Fruit fly (Drosophila melanogaster) whole organism, embryonic: Measurements from ENCODE around the gene CNPYb.

Source experiments
- Ada2b ChIP-seq: fragments of 200-800 bp; sonication (Bioruptor generic); IDR thresholded peaks from 2 replicates; pipeline ENCODE4 v1.3.6; 2022; ENCODE audit warnings: missing biosample characterization, missing genetic modification characterization
- Antp ChIP-seq: fragments of 200-800 bp; sonication (Bioruptor generic); optimal IDR thresholded peaks from 3 replicates; lab custom pipeline; 2016; ENCODE audit warnings: missing biosample characterization, missing genetic modification characterization
- CG11560 ChIP-seq: fragments of 200-800 bp; sonication (Bioruptor generic); IDR thresholded peaks from 3 replicates; pipeline ENCODE4 v1.3.6; 2022; ENCODE audit warnings: missing biosample characterization, missing genetic modification characterization
- CG12236 ChIP-seq: fragments of 200-800 bp; sonication (Bioruptor generic); optimal IDR thresholded peaks from 2 replicates; lab custom pipeline; 2016; ENCODE audit warnings: missing biosample characterization, missing genetic modification characterization
- CG12744 ChIP-seq: fragments of 200-800 bp; sonication (Bioruptor generic); optimal IDR thresholded peaks from 2 replicates; lab custom pipeline; 2016; ENCODE audit warnings: missing biosample characterization, missing genetic modification characterization
- CG14050 ChIP-seq: fragments of 200-800 bp; sonication (Bioruptor generic); IDR thresholded peaks from 3 replicates; pipeline ENCODE4 v1.3.6; 2022; ENCODE audit warnings: missing biosample characterization, missing genetic modification characterization
- CG14667 ChIP-seq: fragments of 200-800 bp; sonication (Bioruptor generic); IDR thresholded peaks from 2 replicates; pipeline ENCODE4 v1.3.6; 2022; ENCODE audit warnings: missing biosample characterization, missing genetic modification characterization
- CG15514 ChIP-seq: fragments of 200-800 bp; sonication (Bioruptor generic); optimal IDR thresholded peaks from 3 replicates; lab custom pipeline; 2017; ENCODE audit warnings: missing biosample characterization, missing genetic modification characterization, mild to moderate bottlenecking, moderate library complexity, missing genetic modification reagents
- CG1647 ChIP-seq: fragments of 200-800 bp; sonication (Bioruptor generic); optimal IDR thresholded peaks from 3 replicates; lab custom pipeline; 2016; ENCODE audit warnings: missing biosample characterization, missing genetic modification characterization
- CG17186 ChIP-seq: fragments of 200-800 bp; sonication (Bioruptor generic); optimal IDR thresholded peaks from 3 replicates; lab custom pipeline; 2017; ENCODE audit warnings: missing biosample characterization, missing genetic modification reagents, missing genetic modification characterization
- CG18599 ChIP-seq: fragments of 200-800 bp; sonication (Bioruptor generic); optimal IDR thresholded peaks from 3 replicates; lab custom pipeline; 2017; ENCODE audit warnings: missing biosample characterization, missing genetic modification characterization, mild to moderate bottlenecking, moderate library complexity, missing genetic modification reagents
- CG2116 ChIP-seq: fragments of 200-800 bp; sonication (Bioruptor generic); optimal IDR thresholded peaks from 3 replicates; lab custom pipeline; 2018; ENCODE audit warnings: missing biosample characterization, mild to moderate bottlenecking, missing genetic modification characterization
- CG2875 ChIP-seq: fragments of 200-800 bp; sonication (Bioruptor generic); optimal IDR thresholded peaks from 2 replicates; lab custom pipeline; 2017; ENCODE audit warnings: missing biosample characterization, mild to moderate bottlenecking, missing genetic modification characterization, missing genetic modification reagents
- CG31388 ChIP-seq: fragments of 200-800 bp; sonication (Bioruptor generic); optimal IDR thresholded peaks from 2 replicates; lab custom pipeline; 2016; ENCODE audit warnings: missing biosample characterization, missing genetic modification characterization
- CG34376 ChIP-seq: fragments of 200-800 bp; sonication (Bioruptor generic); optimal IDR thresholded peaks from 2 replicates; lab custom pipeline; 2018; ENCODE audit warnings: missing biosample characterization, mild to moderate bottlenecking, missing genetic modification characterization
- CG4424 ChIP-seq: fragments of 200-800 bp; sonication (Bioruptor generic); optimal IDR thresholded peaks from 3 replicates; lab custom pipeline; 2016; ENCODE audit warnings: missing biosample characterization, missing genetic modification characterization
- CG5953 ChIP-seq: fragments of 200-800 bp; sonication (Bioruptor generic); IDR thresholded peaks from 2 replicates; pipeline ENCODE4 v1.3.6; 2022; ENCODE audit warnings: missing biosample characterization, missing genetic modification characterization
- CG6175 ChIP-seq: fragments of 200-800 bp; sonication (Bioruptor generic); IDR thresholded peaks from 3 replicates; pipeline ENCODE4 v1.3.6; 2022; ENCODE audit warnings: missing biosample characterization, missing genetic modification characterization
- CG7556 ChIP-seq: fragments of 200-800 bp; sonication (Bioruptor generic); optimal IDR thresholded peaks from 2 replicates; lab custom pipeline; 2017; ENCODE audit warnings: missing biosample characterization, mild to moderate bottlenecking, missing genetic modification characterization
- CG8089 ChIP-seq: fragments of 200-800 bp; sonication (Bioruptor generic); optimal IDR thresholded peaks from 3 replicates; lab custom pipeline; 2016; ENCODE audit warnings: missing biosample characterization, missing genetic modification characterization
- D ChIP-seq, 2 experiments: fragments of 200-800 bp in 1 of 2; fragments of >200 bp in 1 of 2; sonication (Bioruptor generic) in 1 of 2; optimal IDR thresholded peaks; 2 replicates in 1 of 2; 3 replicates in 1 of 2; lab custom pipeline; 2017; ENCODE audit warnings: mild to moderate bottlenecking in 1 of 2, missing biosample characterization in 1 of 2, missing genetic modification characterization in 1 of 2, missing genetic modification reagents in 1 of 2
- Dek ChIP-seq: fragments of 200-800 bp; sonication (Bioruptor generic); optimal IDR thresholded peaks from 3 replicates; lab custom pipeline; 2019; ENCODE audit warnings: missing biosample characterization, mild to moderate bottlenecking, missing genetic modification characterization, moderate library complexity
- Fer1 ChIP-seq: fragments of 200-800 bp; sonication (Bioruptor generic); optimal IDR thresholded peaks from 2 replicates; lab custom pipeline; 2017; ENCODE audit warnings: missing biosample characterization, mild to moderate bottlenecking, missing genetic modification characterization
- Fer3 ChIP-seq: fragments of 200-800 bp; sonication (Bioruptor generic); optimal IDR thresholded peaks from 2 replicates; lab custom pipeline; 2018; ENCODE audit warnings: missing biosample characterization, mild to moderate bottlenecking, missing genetic modification characterization, moderate library complexity
- Mad ChIP-seq: fragments of 200-800 bp; sonication (Bioruptor generic); optimal IDR thresholded peaks from 2 replicates; lab custom pipeline; 2016; ENCODE audit warnings: missing biosample characterization, missing genetic modification characterization
- Nf-YC ChIP-seq: fragments of 200-800 bp; optimal IDR thresholded peaks from 3 replicates; lab custom pipeline; 2019; ENCODE audit warnings: missing biosample characterization, mild to moderate bottlenecking, missing genetic modification characterization, moderate library complexity
- Side ChIP-seq: fragments of 200-800 bp; sonication (Bioruptor generic); optimal IDR thresholded peaks from 2 replicates; lab custom pipeline; 2016; ENCODE audit warnings: missing biosample characterization, missing genetic modification characterization
- Sox102F ChIP-seq: fragments of 200-800 bp; sonication (Bioruptor generic); optimal IDR thresholded peaks from 2 replicates; lab custom pipeline; 2018; ENCODE audit warnings: missing biosample characterization, mild to moderate bottlenecking, missing genetic modification characterization, moderate library complexity
- Ssrp ChIP-seq: fragments of 200-800 bp; sonication (Bioruptor generic); optimal IDR thresholded peaks from 2 replicates; lab custom pipeline; 2018; ENCODE audit warnings: missing biosample characterization, mild to moderate bottlenecking, missing genetic modification characterization, moderate library complexity
- Taf1 ChIP-seq: fragments of 200-800 bp; sonication (Bioruptor generic); IDR thresholded peaks from 2 replicates; pipeline ENCODE4 v1.3.6; 2022; ENCODE audit warnings: missing biosample characterization, missing genetic modification characterization
- al ChIP-seq: fragments of 200-800 bp; sonication (Bioruptor generic); IDR thresholded peaks from 2 replicates; pipeline ENCODE4 v1.3.6; 2022; ENCODE audit warnings: missing biosample characterization, missing genetic modification characterization
- dpn ChIP-seq, 2 experiments: fragments of 200-800 bp; sonication (Bioruptor generic); optimal IDR thresholded peaks; 3 replicates each; lab custom pipeline; 2016; ENCODE audit warnings: missing biosample characterization in 2 of 2, missing genetic modification characterization in 2 of 2
- ftz-f1 ChIP-seq: fragments of 200-800 bp; sonication (Bioruptor generic); optimal IDR thresholded peaks from 2 replicates; lab custom pipeline; 2016; ENCODE audit warnings: missing biosample characterization, missing genetic modification characterization
- grau ChIP-seq: fragments of 200-800 bp; optimal IDR thresholded peaks from 3 replicates; lab custom pipeline; 2019; ENCODE audit warnings: missing biosample characterization, mild to moderate bottlenecking, missing genetic modification characterization, moderate library complexity
- hb ChIP-seq: fragments of 200-800 bp; sonication (Bioruptor generic); IDR thresholded peaks from 3 replicates; pipeline ENCODE4 v1.3.6; 2022; ENCODE audit warnings: missing biosample characterization, missing genetic modification characterization; ENCODE audit not compliant: partially characterized antibody
- kni ChIP-seq: fragments of 200-800 bp; sonication (Bioruptor generic); optimal IDR thresholded peaks from 3 replicates; lab custom pipeline; 2017; ENCODE audit warnings: mild to moderate bottlenecking, missing biosample characterization, missing genetic modification reagents, missing genetic modification characterization
- lab ChIP-seq: fragments of 200-800 bp; sonication (Bioruptor generic); optimal IDR thresholded peaks from 3 replicates; lab custom pipeline; 2017; ENCODE audit warnings: missing biosample characterization, missing genetic modification characterization, mild to moderate bottlenecking, moderate library complexity, missing genetic modification reagents
- lola ChIP-seq, 3 experiments: fragments of >200 bp in 2 of 3; fragments of 200-800 bp in 1 of 3; sonication (Bioruptor generic) in 1 of 3; optimal IDR thresholded peaks; 2 replicates each; lab custom pipeline; 2017 to 2019; ENCODE audit warnings: missing biosample characterization in 3 of 3, missing genetic modification characterization in 3 of 3, mild to moderate bottlenecking in 1 of 3, moderate library complexity in 1 of 3
- mam ChIP-seq: fragments of 200-800 bp; sonication (Bioruptor generic); optimal IDR thresholded peaks from 3 replicates; lab custom pipeline; 2016; ENCODE audit warnings: missing biosample characterization, missing genetic modification characterization
- nom ChIP-seq: fragments of 200-800 bp; sonication (Bioruptor generic); optimal IDR thresholded peaks from 2 replicates; lab custom pipeline; 2017; ENCODE audit warnings: missing biosample characterization, missing genetic modification characterization, mild to moderate bottlenecking, moderate library complexity, missing genetic modification reagents
- psq ChIP-seq: fragments of 200-800 bp; sonication (Bioruptor generic); optimal IDR thresholded peaks from 2 replicates; lab custom pipeline; 2017; ENCODE audit warnings: missing biosample characterization, missing genetic modification characterization
- ro ChIP-seq: fragments of 200-800 bp; sonication (Bioruptor generic); IDR thresholded peaks from 2 replicates; pipeline ENCODE4 v1.3.6; 2022; ENCODE audit warnings: missing biosample characterization, missing genetic modification characterization
- sd ChIP-seq: fragments of 200-800 bp; sonication (Bioruptor generic); optimal IDR thresholded peaks from 3 replicates; lab custom pipeline; 2018; ENCODE audit warnings: missing biosample characterization, mild to moderate bottlenecking, missing genetic modification characterization, moderate library complexity
- sima ChIP-seq: fragments of 200-800 bp; sonication (Bioruptor generic); optimal IDR thresholded peaks from 2 replicates; lab custom pipeline; 2016; ENCODE audit warnings: missing biosample characterization, missing genetic modification characterization
- slbo ChIP-seq: fragments of 200-800 bp; sonication (Bioruptor generic); IDR thresholded peaks from 2 replicates; pipeline ENCODE4 v1.3.6; 2022; ENCODE audit warnings: missing biosample characterization, missing genetic modification characterization
- trem ChIP-seq: fragments of 200-800 bp; optimal IDR thresholded peaks from 3 replicates; lab custom pipeline; 2019; ENCODE audit warnings: missing biosample characterization, mild to moderate bottlenecking, missing genetic modification characterization, moderate library complexity
- twi ChIP-seq: fragments of 200-800 bp; optimal IDR thresholded peaks from 2 replicates; lab custom pipeline; 2019; ENCODE audit warnings: missing biosample characterization, mild to moderate bottlenecking, missing genetic modification characterization, moderate library complexity
- zf30C ChIP-seq: fragments of 200-800 bp; sonication (Bioruptor generic); optimal IDR thresholded peaks from 3 replicates; lab custom pipeline; 2018; ENCODE audit warnings: missing biosample characterization, mild to moderate bottlenecking, missing genetic modification characterization
- zfh2 ChIP-seq: fragments of 200-800 bp; sonication (Bioruptor generic); optimal IDR thresholded peaks from 2 replicates; lab custom pipeline; 2016; ENCODE audit warnings: missing biosample characterization, missing genetic modification characterization

Gene CNPYb

DNA sequence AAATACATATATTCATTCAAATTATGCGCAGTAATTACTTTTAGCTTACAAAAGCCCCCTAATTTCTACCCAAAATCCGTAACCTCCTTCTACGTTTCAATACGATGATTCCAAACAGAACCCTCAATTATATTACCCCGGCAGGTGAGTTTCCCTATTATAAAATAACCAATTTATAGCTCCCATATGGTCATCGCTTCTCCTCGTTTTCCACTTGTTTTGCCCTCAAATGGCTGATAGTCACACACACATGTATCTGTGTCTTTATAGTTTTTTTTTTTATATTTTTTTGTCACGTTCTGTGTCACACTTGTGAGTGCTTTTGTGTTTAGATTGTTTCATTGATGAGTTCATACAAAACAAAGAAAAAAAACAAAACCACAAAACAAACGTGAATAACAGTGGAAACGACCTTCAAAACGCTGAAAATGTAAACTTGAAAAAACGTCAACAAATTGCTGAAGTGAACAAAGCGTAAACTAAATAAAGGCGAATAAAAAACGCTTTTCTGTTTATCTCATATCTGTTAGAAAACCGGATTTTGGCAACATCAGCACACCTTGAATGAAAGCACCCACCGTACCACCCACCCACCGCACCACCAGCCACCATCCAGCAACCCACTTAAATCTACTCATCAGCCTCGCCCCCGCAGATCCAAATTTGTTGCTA, 24.7 kb downstream of the CNPYb start (continued):
- no peak for TF ChIP-seq Dek (tag; lab: Kevin White, UChicago)
- TF ChIP-seq zf30C (GFP tag; lab: Kevin White, UChicago) = no peak
- TF ChIP-seq CG14667 (GFP tag; lab: Robert Waterston, UW) = no peak
- TF ChIP-seq CG7556 = no peak
- no peak for TF ChIP-seq nom (GFP tag; lab: Kevin White, UChicago)
- TF ChIP-seq sd = peak; percentile 80
- peak; percentile 70 for TF ChIP-seq Fer1
- no peak for TF ChIP-seq CG12236 (GFP tag; lab: Kevin White, UChicago)
- TF ChIP-seq CG15514 (GFP tag; lab: Kevin White, UChicago) = peak; percentile 45
- TF ChIP-seq Ssrp (tag; lab: Kevin White, UChicago) = no peak
- TF ChIP-seq kni (GFP tag; lab: Kevin White, UChicago) = peak; percentile 9
- peak; percentile 56 for TF ChIP-seq Sox102F
- no peak for TF ChIP-seq CG11560
- TF ChIP-seq Side (GFP tag; lab: Kevin White, UChicago) = no peak
- TF ChIP-seq Taf1 (GFP tag; lab: Robert Waterston, UW) = no peak
- TF ChIP-seq sima (GFP tag; lab: Kevin White, UChicago) = no peak
- TF ChIP-seq grau (tag; lab: Kevin White, UChicago) = no peak
- no peak for TF ChIP-seq CG2875 (GFP tag; lab: Kevin White, UChicago)
- no peak for TF ChIP-seq hb (GFP tag; lab: Robert Waterston, UW)
- TF ChIP-seq CG34376 = peak; percentile 58
- peak; percentile 69 for TF ChIP-seq ftz-f1 (GFP tag; lab: Kevin White, UChicago)
- TF ChIP-seq mam (GFP tag; lab: Kevin White, UChicago) = peak; percentile 21
- TF ChIP-seq CG1647 (GFP tag; lab: Kevin White, UChicago) = no peak
- peak; percentile 48 for TF ChIP-seq Fer3 (tag; lab: Kevin White, UChicago)
- no peak for TF ChIP-seq CG31388
- no peak for TF ChIP-seq lola (GFP tag; optimal IDR thresholded peaks at IDR 0.05; lab: Kevin White, UChicago)
- TF ChIP-seq psq (GFP tag; lab: Kevin White, UChicago) = no peak
- peak; percentile 23 for TF ChIP-seq zfh2 (GFP tag; lab: Kevin White, UChicago)
- no peak for TF ChIP-seq D (optimal IDR thresholded peaks at IDR 0.05; lab: Kevin White, UChicago)
- peak; percentile 6 for TF ChIP-seq D (GFP tag; optimal IDR thresholded peaks at IDR 0.05; lab: Kevin White, UChicago)
- no peak for TF ChIP-seq ro (GFP tag; lab: Robert Waterston, UW)
- no peak for TF ChIP-seq dpn (GFP tag; optimal IDR thresholded peaks at IDR 0.05; lab: Kevin White, UChicago)
- 0 out of 2 replicates have a peak, but pooled peaks have one; percentile 25 for TF ChIP-seq Ada2b (GFP tag; lab: Robert Waterston, UW)
- TF ChIP-seq Antp (GFP tag; lab: Kevin White, UChicago) = no peak
- TF ChIP-seq slbo = peak; percentile 54
- no peak for TF ChIP-seq CG6175
- no peak for TF ChIP-seq CG8089 (GFP tag; lab: Kevin White, UChicago)
- TF ChIP-seq CG14050 = no peak
- peak; percentile 78 for TF ChIP-seq CG18599
- TF ChIP-seq Nf-YC = no peak
- TF ChIP-seq trem (tag; lab: Kevin White, UChicago) = no peak
- TF ChIP-seq Mad (GFP tag; lab: Kevin White, UChicago) = no peak
- TF ChIP-seq lab (GFP tag; lab: Kevin White, UChicago) = peak; percentile 79
- TF ChIP-seq CG5953 = no peak
- TF ChIP-seq CG2116 = no peak
- no peak for TF ChIP-seq CG17186 (GFP tag; lab: Kevin White, UChicago)
- peak; percentile 40 for TF ChIP-seq twi
- TF ChIP-seq CG12744 (GFP tag; lab: Kevin White, UChicago) = no peak
- no peak; the same call in 1 of the 2 replicates for TF ChIP-seq al (GFP tag; lab: Robert Waterston, UW)
- peak; percentile 20 for TF ChIP-seq CG4424 (GFP tag; lab: Kevin White, UChicago)
